Worm (Caenorhabditis elegans) whole organism, late embryonic: ENCODE data around the gene nspc-7.

Experiments
- C38D4.7 ChIP-seq: fragments of 200-800 bp; sonication (Bioruptor generic); optimal IDR thresholded peaks from 2 replicates; lab custom pipeline; 2018; ENCODE audit warnings: mild to moderate bottlenecking, missing genetic modification characterization, moderate library complexity, missing compliant biosample characterization
- ceh-22 ChIP-seq: sonication (generic microtip); optimal IDR thresholded peaks from 2 replicates; lab custom pipeline; 2017; ENCODE audit warnings: missing biosample characterization, missing genetic modification characterization
- dve-1 ChIP-seq: sonication (generic microtip); optimal IDR thresholded peaks from 2 replicates; lab custom pipeline; 2017; ENCODE audit warnings: antibody characterized with exemption, mild to moderate bottlenecking, missing genetic modification characterization, missing compliant biosample characterization
- eyg-1 ChIP-seq: sonication (generic microtip); optimal IDR thresholded peaks from 2 replicates; lab custom pipeline; 2016; ENCODE audit warnings: missing genotype, missing genetic modification characterization, missing compliant biosample characterization
- fkh-10 ChIP-seq: fragments of 150-350 bp; optimal IDR thresholded peaks from 2 replicates; lab custom pipeline; 2014; ENCODE audit warnings: missing biosample characterization, missing genetic modification reagents, missing genetic modification characterization
- lin-11 ChIP-seq: fragments of 200-800 bp; sonication (Bioruptor generic); optimal IDR thresholded peaks from 2 replicates; lab custom pipeline; 2018; ENCODE audit warnings: mild to moderate bottlenecking, missing genetic modification characterization, missing compliant biosample characterization
- nfya-1 ChIP-seq: sonication (generic microtip); optimal IDR thresholded peaks from 2 replicates; lab custom pipeline; 2017; ENCODE audit warnings: missing genetic modification characterization, mild to moderate bottlenecking, missing compliant biosample characterization, antibody characterized with exemption, moderate library complexity
- nhr-11 ChIP-seq: fragments of 150-350 bp; optimal IDR thresholded peaks from 2 replicates; lab custom pipeline; 2014; ENCODE audit warnings: missing biosample characterization, missing genetic modification characterization
- pqm-1 ChIP-seq: sonication (generic microtip); optimal IDR thresholded peaks from 2 replicates; lab custom pipeline; 2016; ENCODE audit warnings: missing genetic modification characterization, missing compliant biosample characterization
- ref-2 ChIP-seq: sonication (generic microtip); optimal IDR thresholded peaks from 2 replicates; lab custom pipeline; 2016; ENCODE audit warnings: missing genetic modification characterization, missing compliant biosample characterization
- tbx-7 ChIP-seq: sonication (generic microtip); optimal IDR thresholded peaks from 2 replicates; lab custom pipeline; 2016; ENCODE audit warnings: missing genotype, missing genetic modification characterization, missing compliant biosample characterization
- ztf-16 ChIP-seq: sonication (generic microtip); optimal IDR thresholded peaks from 2 replicates; lab custom pipeline; 2017; ENCODE audit warnings: missing genetic modification characterization, missing compliant biosample characterization

ce11 chrX:8492750-8493149 is 48.9 kb upstream of the nspc-7 start:
- TF ChIP-seq ztf-16 (tag; lab: Kevin White, UChicago) (no peak), eyg-1 (tag; lab: Kevin White, UChicago) (no peak), C38D4.7 (GFP tag; lab: Kevin White, UChicago) (no peak), ref-2 (no peak), fkh-10 (GFP tag; lab: Kevin White, UChicago) (no peak), nhr-11 (tag; lab: Kevin White, UChicago) (no peak), tbx-7 (tag; lab: Kevin White, UChicago) (no peak), dve-1 (tag; lab: Kevin White, UChicago) (no peak), nfya-1 (tag; lab: Kevin White, UChicago) (no peak), pqm-1 (tag; lab: Kevin White, UChicago) (no peak), ceh-22 (tag; lab: Kevin White, UChicago) (no peak), lin-11 (tag; lab: Kevin White, UChicago) (no peak)
